Worm (Caenorhabditis elegans): Measurements from ENCODE around the gene lipl-4.

DNA sequence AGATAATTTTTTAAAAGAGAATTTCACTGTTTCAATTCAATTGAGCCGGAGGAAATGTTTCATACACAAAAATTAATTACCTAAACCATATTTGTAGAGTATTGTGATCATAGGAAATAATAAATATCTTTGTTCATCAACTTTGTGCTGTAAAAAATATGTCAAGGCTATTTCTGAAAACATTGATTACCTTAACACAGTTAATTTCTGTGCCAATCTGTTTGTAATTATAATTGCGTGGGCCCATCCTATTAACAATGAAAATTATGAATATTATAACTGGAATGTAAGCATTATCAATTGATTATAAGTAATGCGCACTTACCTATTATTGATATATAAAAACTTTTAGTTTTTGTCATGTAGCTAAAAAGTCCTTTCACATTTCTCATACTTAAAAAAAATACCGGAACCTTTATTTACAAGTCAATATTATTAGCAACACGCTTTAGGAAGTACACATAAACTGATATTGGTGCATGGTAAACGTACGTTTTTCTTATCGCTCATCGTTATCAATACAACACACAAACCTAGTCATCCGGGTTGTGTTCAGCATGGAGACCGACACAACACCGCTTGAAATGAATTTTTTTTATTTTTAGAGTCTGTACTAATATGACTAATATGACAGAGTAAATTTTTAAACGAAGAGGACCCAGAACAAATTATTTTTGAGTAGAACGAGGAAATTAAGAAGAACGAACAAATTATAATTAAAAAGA lies 25.6 kb downstream of the lipl-4 start, which contains the start of gene fut-2:
- no peak for TF ChIP-seq ces-1 (GFP tag; optimal IDR thresholded peaks at IDR 0.05)
- TF ChIP-seq pha-4 (tag; optimal IDR thresholded peaks at IDR 0.05) = no peak
- no peak for TF ChIP-seq unc-39 (tag; optimal IDR thresholded peaks at IDR 0.05)
- TF ChIP-seq blmp-1 (tag; optimal IDR thresholded peaks at IDR 0.05) = no peak
- TF ChIP-seq unc-62 (GFP tag; optimal IDR thresholded peaks at IDR 0.05) = no peak
- no peak for TF ChIP-seq flh-1 (GFP tag; optimal IDR thresholded peaks at IDR 0.05)
- TF ChIP-seq elt-3 (tag; optimal IDR thresholded peaks at IDR 0.05) = no peak
- TF ChIP-seq mep-1 (tag; optimal IDR thresholded peaks at IDR 0.05) = no peak
